Fruit fly (Drosophila melanogaster): ENCODE data around the gene for.

Gene for

dm6 chr2L:3594000-3594399, 62.8 kb downstream of the for start (continued):
- peak; percentile 42 for TF ChIP-seq CG10209 (GFP tag; optimal IDR thresholded peaks at IDR 0.05)
- no peak for TF ChIP-seq zen2 (GFP tag; IDR thresholded peaks at IDR 0.05; ENCODE audit: partially characterized antibody)
- no peak for TF ChIP-seq zfh2 (GFP tag; optimal IDR thresholded peaks at IDR 0.05)
- TF ChIP-seq CG3847 (GFP tag; IDR thresholded peaks at IDR 0.05) = 0 out of 2 replicates have a peak, but pooled peaks have one; percentile 7
- no peak for TF ChIP-seq Sox102F (GFP tag; optimal IDR thresholded peaks at IDR 0.05)
- TF ChIP-seq CG8388 (GFP tag; optimal IDR thresholded peaks at IDR 0.05) = peak; percentile 36
- TF ChIP-seq CG4282 (GFP tag; optimal IDR thresholded peaks at IDR 0.05) = no peak
- TF ChIP-seq vvl (GFP tag; IDR thresholded peaks at IDR 0.05) = peak; percentile 71
- TF ChIP-seq Ada2b (GFP tag; IDR thresholded peaks at IDR 0.05) = peak; percentile 29; the same call in 1 of the 2 replicates
- TF ChIP-seq CG31224 (GFP tag; IDR thresholded peaks at IDR 0.05) = no peak
- peak; percentile 48 for TF ChIP-seq Oli (tag; optimal IDR thresholded peaks at IDR 0.05)
- no peak for TF ChIP-seq ken (GFP tag; IDR thresholded peaks at IDR 0.05)
- TF ChIP-seq CG12391 (tag; optimal IDR thresholded peaks at IDR 0.05) = peak; percentile 61
- TF ChIP-seq CG31388 (GFP tag; optimal IDR thresholded peaks at IDR 0.05) = no peak
- TF ChIP-seq CG8281 (tag; optimal IDR thresholded peaks at IDR 0.05) = no peak
- no peak for TF ChIP-seq CG3838 (GFP tag; optimal IDR thresholded peaks at IDR 0.05)
- TF ChIP-seq Hmr (GFP tag; optimal IDR thresholded peaks at IDR 0.05) = no peak
- no peak for TF ChIP-seq Kr (GFP tag; optimal IDR thresholded peaks at IDR 0.05)
- no peak for TF ChIP-seq Sox100B (GFP tag; optimal IDR thresholded peaks at IDR 0.05)
- TF ChIP-seq Sin3A (optimal IDR thresholded peaks at IDR 0.05) = no peak
- no peak for TF ChIP-seq pros (GFP tag; optimal IDR thresholded peaks at IDR 0.05)
- no peak for TF ChIP-seq da (GFP tag; optimal IDR thresholded peaks at IDR 0.05)
- peak; percentile 39 for TF ChIP-seq Hsf (GFP tag; optimal IDR thresholded peaks at IDR 0.05)
- TF ChIP-seq slbo (GFP tag; IDR thresholded peaks at IDR 0.05) = no peak
- TF ChIP-seq CG1233 (GFP tag; optimal IDR thresholded peaks at IDR 0.05) = peak; percentile 32
- TF ChIP-seq schlank (tag; optimal IDR thresholded peaks at IDR 0.05) = no peak
- no peak for TF ChIP-seq amos (GFP tag; IDR thresholded peaks at IDR 0.05; ENCODE audit: partially characterized antibody)
- TF ChIP-seq CG12942 (GFP tag; optimal IDR thresholded peaks at IDR 0.05) = no peak
- TF ChIP-seq Fer3 (tag; optimal IDR thresholded peaks at IDR 0.05) = no peak
- no peak for TF ChIP-seq sd (tag; optimal IDR thresholded peaks at IDR 0.05)
- no peak for TF ChIP-seq CG16779 (GFP tag; IDR thresholded peaks at IDR 0.05)
- TF ChIP-seq az2 (GFP tag; optimal IDR thresholded peaks at IDR 0.05) = peak; percentile 60
- no peak for TF ChIP-seq CG6791 (GFP tag; IDR thresholded peaks at IDR 0.05; ENCODE audit: partially characterized antibody)
- TF ChIP-seq CG1792 (GFP tag; optimal IDR thresholded peaks at IDR 0.05) = no peak
- peak; percentile 36 for TF ChIP-seq dm (GFP tag; optimal IDR thresholded peaks at IDR 0.05)
- no peak for TF ChIP-seq MBD-R2 (GFP tag; IDR thresholded peaks at IDR 0.05)
- no peak; the same call in 1 of the 2 replicates for TF ChIP-seq CG14014 (GFP tag; IDR thresholded peaks at IDR 0.05)
- TF ChIP-seq Vsx1 (GFP tag; optimal IDR thresholded peaks at IDR 0.05) = no peak
- TF ChIP-seq chinmo (GFP tag; IDR thresholded peaks at IDR 0.05; ENCODE audit: partially characterized antibody) = no peak
- no peak for TF ChIP-seq dimm (GFP tag; IDR thresholded peaks at IDR 0.05)
- no peak for TF ChIP-seq CG6683 (GFP tag; optimal IDR thresholded peaks at IDR 0.05)
- TF ChIP-seq fd102C (GFP tag; optimal IDR thresholded peaks at IDR 0.05) = peak; percentile 46
- TF ChIP-seq toy (GFP tag; IDR thresholded peaks at IDR 0.05) = no peak
- no peak for TF ChIP-seq CG3065 (GFP tag; optimal IDR thresholded peaks at IDR 0.05)
- TF ChIP-seq Max (GFP tag; optimal IDR thresholded peaks at IDR 0.05) = no peak
- peak; percentile 45; the same call in 1 of the 2 replicates for TF ChIP-seq sisA (GFP tag; IDR thresholded peaks at IDR 0.05)
- TF ChIP-seq h (optimal IDR thresholded peaks at IDR 0.05) = no peak
- TF ChIP-seq Aef1 (GFP tag; IDR thresholded peaks at IDR 0.05) = no peak
- peak; percentile 15 for TF ChIP-seq repo (GFP tag; optimal IDR thresholded peaks at IDR 0.05)
- peak; percentile 49 for TF ChIP-seq pum (GFP tag; optimal IDR thresholded peaks at IDR 0.05)
- TF ChIP-seq gsb-n (tag; optimal IDR thresholded peaks at IDR 0.05) = peak; percentile 54
- no peak for TF ChIP-seq NC2α (GFP tag; optimal IDR thresholded peaks at IDR 0.05)
